Worm (Caenorhabditis elegans) whole organism, L1 larva: Measurements from ENCODE around the gene T21C12.8.

Experiments
- ceh-8 ChIP-seq: fragments of 200-800 bp; sonication (Bioruptor generic); optimal IDR thresholded peaks from 2 replicates; lab custom pipeline; 2018; ENCODE audit warnings: mild to moderate bottlenecking, missing genetic modification characterization, moderate library complexity, missing compliant biosample characterization
- dpl-1 ChIP-seq, 3 experiments: fragments of 150-350 bp in 2 of 3; sonication (generic microtip) in 1 of 3; optimal IDR thresholded peaks; 2 replicates each; lab custom pipeline; 2014 to 2017; ENCODE audit warnings: missing biosample characterization in 3 of 3, missing genetic modification characterization in 3 of 3, missing genetic modification reagents in 3 of 3
- elt-2 ChIP-seq: sonication (generic microtip); optimal IDR thresholded peaks from 2 replicates; lab custom pipeline; 2016; ENCODE audit warnings: missing genetic modification characterization, mild to moderate bottlenecking, inconsistent platforms, missing compliant biosample characterization, missing genetic modification reagents
- fos-1 ChIP-seq: fragments of 150-350 bp; optimal IDR thresholded peaks from 2 replicates; lab custom pipeline; 2014; ENCODE audit warnings: missing biosample characterization, missing genetic modification characterization
- grh-1 ChIP-seq: fragments of 200-800 bp; sonication (Bioruptor generic); IDR thresholded peaks from 2 replicates; pipeline ENCODE4 v1.3.6; 2022; ENCODE audit warnings: missing genetic modification reagents, missing genetic modification characterization, missing compliant biosample characterization
- jun-1 ChIP-seq: fragments of 150-350 bp; optimal IDR thresholded peaks from 2 replicates; lab custom pipeline; 2014; ENCODE audit warnings: missing biosample characterization, missing genetic modification reagents, missing genetic modification characterization
- lin-15B ChIP-seq: fragments of 150-350 bp; sonication (generic microtip); optimal IDR thresholded peaks from 3 replicates; lab custom pipeline; 2014; ENCODE audit warnings: missing biosample characterization, missing genetic modification characterization
- mep-1 ChIP-seq: fragments of 150-350 bp; optimal IDR thresholded peaks from 2 replicates; lab custom pipeline; 2014; ENCODE audit warnings: missing biosample characterization, missing genetic modification characterization
- nhr-237 ChIP-seq: fragments of 150-350 bp; optimal IDR thresholded peaks from 2 replicates; lab custom pipeline; 2014; ENCODE audit warnings: missing biosample characterization, missing genetic modification characterization
- nhr-28 ChIP-seq: fragments of 150-350 bp; optimal IDR thresholded peaks from 2 replicates; lab custom pipeline; 2014; ENCODE audit warnings: missing biosample characterization, missing genetic modification characterization
- nhr-76 ChIP-seq: sonication (generic microtip); optimal IDR thresholded peaks from 2 replicates; lab custom pipeline; 2017; ENCODE audit warnings: missing biosample characterization, missing genetic modification characterization
- pax-3 ChIP-seq: fragments of 200-800 bp; sonication (Bioruptor generic); optimal IDR thresholded peaks from 2 replicates; lab custom pipeline; 2018; ENCODE audit warnings: mild to moderate bottlenecking, missing genetic modification characterization, moderate library complexity, missing compliant biosample characterization
- unc-62 ChIP-seq: fragments of 150-350 bp; optimal IDR thresholded peaks from 2 replicates; lab custom pipeline; 2014; ENCODE audit warnings: missing biosample characterization, missing genetic modification reagents, missing genetic modification characterization
- unc-86 ChIP-seq: sonication (generic microtip); optimal IDR thresholded peaks from 2 replicates; lab custom pipeline; 2016; ENCODE audit warnings: missing genetic modification characterization, missing compliant biosample characterization

DNA sequence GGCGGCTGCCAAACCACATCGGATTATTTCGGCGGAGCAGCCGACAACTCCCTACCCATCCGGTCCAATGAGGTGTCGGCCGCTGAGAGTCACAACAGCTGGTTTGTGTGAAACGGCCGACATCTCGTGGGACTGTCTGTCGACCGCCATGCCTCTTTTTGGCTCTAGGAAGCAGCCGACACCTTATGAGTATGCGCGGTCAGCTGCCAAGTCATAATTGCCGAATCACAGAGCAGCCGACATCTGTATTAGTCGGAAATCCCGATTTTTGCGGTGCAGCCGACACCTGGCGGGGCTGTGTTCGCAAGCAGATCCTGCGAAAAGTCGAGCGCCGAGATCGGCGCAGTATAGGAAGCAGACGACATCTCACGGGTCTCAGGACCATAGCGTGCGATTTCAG is 39.2 kb upstream of the T21C12.8 start:
- TF ChIP-seq grh-1 (GFP tag; lab: Robert Waterston, UW), result no peak
- TF ChIP-seq unc-62 (GFP tag; lab: Kevin White, UChicago), result no peak
- no peak for TF ChIP-seq fos-1 (tag; lab: Kevin White, UChicago)
- no peak for TF ChIP-seq dpl-1 (GFP tag; optimal IDR thresholded peaks at IDR 0.05; lab: Kevin White, UChicago)
- no peak for TF ChIP-seq lin-15B (tag; lab: Kevin White, UChicago)
- TF ChIP-seq elt-2 (tag; lab: Kevin White, UChicago), result no peak
- no peak for TF ChIP-seq ceh-8 (GFP tag; lab: Kevin White, UChicago)
- no peak for TF ChIP-seq nhr-28
- no peak for TF ChIP-seq mep-1 (tag; lab: Kevin White, UChicago)
- TF ChIP-seq pax-3 (tag; lab: Kevin White, UChicago), result no peak
- no peak for TF ChIP-seq unc-86
- no peak for TF ChIP-seq nhr-237 (tag; lab: Kevin White, UChicago)
- no peak for TF ChIP-seq jun-1 (tag; lab: Kevin White, UChicago)
- TF ChIP-seq nhr-76 (tag; lab: Kevin White, UChicago), result no peak
